Worm (Caenorhabditis elegans): Measurements from ENCODE around the gene arx-5.

The arx-5 gene

ce11 chrIII:12788239-12788638, 29.7 kb downstream of the arx-5 start:
- TF ChIP-seq ztf-4 (tag; optimal IDR thresholded peaks at IDR 0.05) (no peak), lin-39 (tag; optimal IDR thresholded peaks at IDR 0.05) (no peak), mdl-1 (tag; optimal IDR thresholded peaks at IDR 0.05) (no peak), crh-2 (tag; optimal IDR thresholded peaks at IDR 0.05) (no peak), nhr-12 (tag; optimal IDR thresholded peaks at IDR 0.05) (no peak), gmeb-1 (tag; optimal IDR thresholded peaks at IDR 0.05) (no peak), nhr-23 (tag; optimal IDR thresholded peaks at IDR 0.05) (no peak), peb-1 (tag; optimal IDR thresholded peaks at IDR 0.05) (no peak), lin-13 (GFP tag; optimal IDR thresholded peaks at IDR 0.05) (no peak), unc-62 (GFP tag; optimal IDR thresholded peaks at IDR 0.05) (no peak), nhr-25 (tag; optimal IDR thresholded peaks at IDR 0.05) (no peak), ama-1 (optimal IDR thresholded peaks at IDR 0.05) (no peak)

ce11 chrIII:12785427-12785826, 32.5 kb downstream of the arx-5 start:
- TF ChIP-seq unc-39 (tag; optimal IDR thresholded peaks at IDR 0.05) (no peak), lsy-2 (tag; optimal IDR thresholded peaks at IDR 0.05) (no peak), sem-4 (tag; optimal IDR thresholded peaks at IDR 0.05) (no peak), fos-1 (tag; optimal IDR thresholded peaks at IDR 0.05) (no peak), ztf-11 (tag; optimal IDR thresholded peaks at IDR 0.05) (no peak), sma-9 (GFP tag; optimal IDR thresholded peaks at IDR 0.05) (no peak), sma-9 (tag; optimal IDR thresholded peaks at IDR 0.05) (no peak), alr-1 (tag; optimal IDR thresholded peaks at IDR 0.05) (no peak), nhr-23 (tag; optimal IDR thresholded peaks at IDR 0.05) (no peak)

- TF ChIP-seq ama-1 (optimal IDR thresholded peaks at IDR 0.05) (no peak), blmp-1 (tag; optimal IDR thresholded peaks at IDR 0.05; ENCODE audit: insufficient read depth) (no peak), sem-4 (tag; optimal IDR thresholded peaks at IDR 0.05) (no peak)
These were observed 33.0 kb downstream of the arx-5 start, which contains the start of gene lgc-37 for ce11 chrIII:12784854-12785253. Gene lgc-37, plus strand, starts transcription at chrIII:12785154.

- TF ChIP-seq lin-39 (tag; optimal IDR thresholded peaks at IDR 0.05) (no peak), peb-1 (tag; optimal IDR thresholded peaks at IDR 0.05) (no peak), lin-13 (GFP tag; optimal IDR thresholded peaks at IDR 0.05) (no peak), zag-1 (tag; optimal IDR thresholded peaks at IDR 0.05) (no peak)
These were observed 34.0 kb downstream of the arx-5 start for ce11 chrIII:12783878-12784277.

- no peak for TF ChIP-seq ztf-1 (GFP tag; conservative IDR thresholded peaks at IDR 0.05)
- no peak for TF ChIP-seq Y55F3AM.14 (GFP tag; optimal IDR thresholded peaks at IDR 0.05)
- TF ChIP-seq sma-9 (GFP tag; optimal IDR thresholded peaks at IDR 0.05): no peak
- TF ChIP-seq sma-9 (tag; optimal IDR thresholded peaks at IDR 0.05): no peak
- TF ChIP-seq mdl-1 (tag; optimal IDR thresholded peaks at IDR 0.05): no peak
- no peak for TF ChIP-seq fos-1 (tag; optimal IDR thresholded peaks at IDR 0.05)
- no peak for TF ChIP-seq zag-1 (tag; optimal IDR thresholded peaks at IDR 0.05)
- no peak for TF ChIP-seq nhr-10 (tag; optimal IDR thresholded peaks at IDR 0.05)
- TF ChIP-seq C34F6.9 (tag; optimal IDR thresholded peaks at IDR 0.05): no peak
- TF ChIP-seq nhr-12 (tag; optimal IDR thresholded peaks at IDR 0.05): no peak
- no peak for TF ChIP-seq peb-1 (tag; optimal IDR thresholded peaks at IDR 0.05)
- TF ChIP-seq nhr-23 (tag; optimal IDR thresholded peaks at IDR 0.05): no peak
- TF ChIP-seq ama-1 (optimal IDR thresholded peaks at IDR 0.05): no peak
- TF ChIP-seq nhr-6 (tag; optimal IDR thresholded peaks at IDR 0.05): no peak
- no peak for TF ChIP-seq nhr-77 (tag; optimal IDR thresholded peaks at IDR 0.05)
- no peak for TF ChIP-seq nhr-11 (tag; optimal IDR thresholded peaks at IDR 0.05)
- TF ChIP-seq ztf-11 (tag; optimal IDR thresholded peaks at IDR 0.05): no peak
- TF ChIP-seq nhr-129 (tag; optimal IDR thresholded peaks at IDR 0.05): no peak
These were observed 38.1 kb downstream of the arx-5 start, which contains the start of gene gab-1 for ce11 chrIII:12779676-12780337. Gene gab-1, minus strand, starts transcription at chrIII:12779726.

- TF ChIP-seq dmd-4 (tag; optimal IDR thresholded peaks at IDR 0.05): no peak
- no peak for TF ChIP-seq blmp-1 (tag; optimal IDR thresholded peaks at IDR 0.05; ENCODE audit: insufficient read depth)
- TF ChIP-seq zag-1 (tag; optimal IDR thresholded peaks at IDR 0.05): no peak
- no peak for TF ChIP-seq peb-1 (tag; optimal IDR thresholded peaks at IDR 0.05)
- TF ChIP-seq crh-2 (tag; optimal IDR thresholded peaks at IDR 0.05): no peak
- TF ChIP-seq lin-13 (GFP tag; optimal IDR thresholded peaks at IDR 0.05): no peak
- TF ChIP-seq aly-2 (tag; optimal IDR thresholded peaks at IDR 0.05): no peak
- TF ChIP-seq sem-4 (tag; optimal IDR thresholded peaks at IDR 0.05): no peak
- no peak for TF ChIP-seq nhr-237 (tag; optimal IDR thresholded peaks at IDR 0.05)
- no peak for TF ChIP-seq ztf-1 (GFP tag; conservative IDR thresholded peaks at IDR 0.05)
- TF ChIP-seq ama-1 (optimal IDR thresholded peaks at IDR 0.05): no peak
- no peak for TF ChIP-seq nhr-129 (tag; optimal IDR thresholded peaks at IDR 0.05)
- no peak for TF ChIP-seq nhr-10 (tag; optimal IDR thresholded peaks at IDR 0.05)
- no peak for TF ChIP-seq sma-9 (GFP tag; optimal IDR thresholded peaks at IDR 0.05)
- TF ChIP-seq sma-9 (tag; optimal IDR thresholded peaks at IDR 0.05): no peak
- no peak for TF ChIP-seq C34F6.9 (tag; optimal IDR thresholded peaks at IDR 0.05)
- TF ChIP-seq alr-1 (tag; optimal IDR thresholded peaks at IDR 0.05): no peak
These were observed 44.1 kb downstream of the arx-5 start for ce11 chrIII:12773753-12774152.

Measured in whole organism, L2 larva.